Worm (Caenorhabditis elegans) whole organism, midembryonic: Measurements from ENCODE around the gene tra-1.

Experiments
- T22C8.4 ChIP-seq: fragments of 200-800 bp; sonication (Bioruptor generic); IDR thresholded peaks from 2 replicates; pipeline ENCODE4 v1.3.6; 2022; ENCODE audit warnings: missing genetic modification characterization, missing compliant biosample characterization
- flt-1 ChIP-seq: fragments of 200-800 bp; sonication (Bioruptor generic); IDR thresholded peaks from 2 replicates; pipeline ENCODE4 v1.3.6; 2022; ENCODE audit warnings: missing genetic modification characterization, missing compliant biosample characterization
- klf-2 ChIP-seq: fragments of 200-800 bp; sonication (Bioruptor generic); conservative IDR thresholded peaks from 2 replicates; pipeline ENCODE4 v1.3.6; 2022; ENCODE audit warnings: missing genetic modification reagents, missing genetic modification characterization, missing compliant biosample characterization
- ref-1 ChIP-seq: fragments of 200-800 bp; sonication (Bioruptor generic); conservative IDR thresholded peaks from 2 replicates; pipeline ENCODE4 v1.3.6; 2022; ENCODE audit warnings: missing genetic modification reagents, missing genetic modification characterization, missing compliant biosample characterization
- tab-1 ChIP-seq: fragments of 200-800 bp; sonication (Bioruptor generic); IDR thresholded peaks from 2 replicates; pipeline ENCODE4 v1.3.6; 2022; ENCODE audit warnings: missing genetic modification characterization, missing compliant biosample characterization
- ztf-29 ChIP-seq: fragments of 200-800 bp; sonication (Bioruptor generic); IDR thresholded peaks from 2 replicates; pipeline ENCODE4 v1.3.6; 2022; ENCODE audit warnings: missing genetic modification reagents, missing genetic modification characterization, missing compliant biosample characterization

DNA sequence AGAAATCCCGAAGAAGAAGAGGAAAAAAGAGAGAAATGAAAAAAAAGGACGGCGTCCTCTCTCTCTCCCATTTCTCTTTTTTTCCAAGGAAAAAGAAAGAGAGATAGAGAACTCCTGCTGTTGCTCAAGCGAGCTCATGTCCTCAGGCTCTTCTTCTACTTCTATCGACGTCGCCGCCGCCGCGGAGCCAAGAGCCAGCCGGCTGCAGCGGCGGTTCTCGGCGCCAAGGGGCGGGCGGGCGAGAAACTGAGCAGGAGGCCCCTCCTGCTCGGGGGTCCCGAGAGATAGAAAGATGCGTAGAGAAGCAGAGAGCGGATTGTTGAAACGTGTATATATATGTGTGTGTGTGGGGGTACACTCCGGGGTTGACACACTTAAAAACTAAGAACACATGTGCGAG is 8.0 kb upstream of the tra-1 start:
- TF ChIP-seq flt-1 (GFP tag; lab: Robert Waterston, UW): no peak
- TF ChIP-seq ref-1 (GFP tag; lab: Robert Waterston, UW): no peak
- no peak for TF ChIP-seq ztf-29 (GFP tag; lab: Robert Waterston, UW)
- TF ChIP-seq T22C8.4 (GFP tag; lab: Robert Waterston, UW): no peak
- TF ChIP-seq klf-2 (GFP tag; lab: Robert Waterston, UW): no peak
- TF ChIP-seq tab-1 (GFP tag; lab: Robert Waterston, UW): no peak
